Worm (Caenorhabditis elegans): ENCODE data around the gene try-3.

DNA sequence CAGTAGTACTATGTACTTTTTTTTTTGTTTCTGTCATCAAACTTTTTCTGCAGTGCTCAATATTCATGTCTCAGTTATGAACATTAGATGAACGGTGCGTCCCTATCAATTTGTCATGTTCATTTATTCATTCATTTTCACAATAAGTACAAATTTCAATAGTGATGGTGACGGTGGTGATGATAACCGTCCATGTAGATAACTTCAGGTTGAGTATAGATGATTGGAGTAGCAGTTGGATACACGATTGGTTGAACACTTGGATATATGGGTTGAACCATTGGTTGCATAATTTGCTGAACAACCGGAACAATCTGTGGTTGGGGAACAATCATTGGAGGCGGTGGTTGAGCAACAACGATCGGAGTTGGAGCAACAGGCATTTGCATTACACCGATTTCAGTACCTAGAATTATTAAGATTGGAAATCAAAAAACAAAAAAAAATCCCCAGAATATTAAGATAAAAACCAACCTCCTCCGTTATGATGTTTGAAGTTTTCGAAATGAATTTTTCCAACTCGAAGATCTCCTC lies 31.2 kb downstream of the try-3 start:
- TF ChIP-seq pha-4 (tag; optimal IDR thresholded peaks at IDR 0.05) (no peak), nhr-11 (tag; optimal IDR thresholded peaks at IDR 0.05) (no peak), hlh-15 (tag; optimal IDR thresholded peaks at IDR 0.05) (no peak), ceh-24 (tag; optimal IDR thresholded peaks at IDR 0.05) (no peak)

Measured in whole organism, late embryonic.